Worm (Caenorhabditis elegans) whole organism, midembryonic: ENCODE data around the gene nse-4.

Source experiments
- T22C8.4 ChIP-seq: fragments of 200-800 bp; sonication (Bioruptor generic); IDR thresholded peaks from 2 replicates; pipeline ENCODE4 v1.3.6; 2022; ENCODE audit warnings: missing genetic modification characterization, missing compliant biosample characterization
- cog-1 ChIP-seq: sonication (generic microtip); optimal IDR thresholded peaks from 2 replicates; lab custom pipeline; 2016; ENCODE audit warnings: missing genetic modification characterization, missing compliant biosample characterization
- flt-1 ChIP-seq: fragments of 200-800 bp; sonication (Bioruptor generic); IDR thresholded peaks from 2 replicates; pipeline ENCODE4 v1.3.6; 2022; ENCODE audit warnings: missing genetic modification characterization, missing compliant biosample characterization
- klf-2 ChIP-seq: fragments of 200-800 bp; sonication (Bioruptor generic); conservative IDR thresholded peaks from 2 replicates; pipeline ENCODE4 v1.3.6; 2022; ENCODE audit warnings: missing genetic modification reagents, missing genetic modification characterization, missing compliant biosample characterization
- med-1 ChIP-seq: sonication (generic microtip); optimal IDR thresholded peaks from 2 replicates; lab custom pipeline; 2017; ENCODE audit warnings: missing genetic modification characterization, mild to moderate bottlenecking, missing compliant biosample characterization, antibody characterized with exemption, missing genetic modification reagents; ENCODE audit not compliant: insufficient read depth
- ref-1 ChIP-seq: fragments of 200-800 bp; sonication (Bioruptor generic); conservative IDR thresholded peaks from 2 replicates; pipeline ENCODE4 v1.3.6; 2022; ENCODE audit warnings: missing genetic modification reagents, missing genetic modification characterization, missing compliant biosample characterization
- tab-1 ChIP-seq: fragments of 200-800 bp; sonication (Bioruptor generic); IDR thresholded peaks from 2 replicates; pipeline ENCODE4 v1.3.6; 2022; ENCODE audit warnings: missing genetic modification characterization, missing compliant biosample characterization
- ztf-23 ChIP-seq: fragments of 200-800 bp; sonication (Bioruptor generic); IDR thresholded peaks from 2 replicates; pipeline ENCODE4 v1.3.6; 2022; ENCODE audit warnings: missing genetic modification reagents, missing genetic modification characterization, missing compliant biosample characterization
- ztf-29 ChIP-seq: fragments of 200-800 bp; sonication (Bioruptor generic); IDR thresholded peaks from 2 replicates; pipeline ENCODE4 v1.3.6; 2022; ENCODE audit warnings: missing genetic modification reagents, missing genetic modification characterization, missing compliant biosample characterization

The nse-4 gene

DNA sequence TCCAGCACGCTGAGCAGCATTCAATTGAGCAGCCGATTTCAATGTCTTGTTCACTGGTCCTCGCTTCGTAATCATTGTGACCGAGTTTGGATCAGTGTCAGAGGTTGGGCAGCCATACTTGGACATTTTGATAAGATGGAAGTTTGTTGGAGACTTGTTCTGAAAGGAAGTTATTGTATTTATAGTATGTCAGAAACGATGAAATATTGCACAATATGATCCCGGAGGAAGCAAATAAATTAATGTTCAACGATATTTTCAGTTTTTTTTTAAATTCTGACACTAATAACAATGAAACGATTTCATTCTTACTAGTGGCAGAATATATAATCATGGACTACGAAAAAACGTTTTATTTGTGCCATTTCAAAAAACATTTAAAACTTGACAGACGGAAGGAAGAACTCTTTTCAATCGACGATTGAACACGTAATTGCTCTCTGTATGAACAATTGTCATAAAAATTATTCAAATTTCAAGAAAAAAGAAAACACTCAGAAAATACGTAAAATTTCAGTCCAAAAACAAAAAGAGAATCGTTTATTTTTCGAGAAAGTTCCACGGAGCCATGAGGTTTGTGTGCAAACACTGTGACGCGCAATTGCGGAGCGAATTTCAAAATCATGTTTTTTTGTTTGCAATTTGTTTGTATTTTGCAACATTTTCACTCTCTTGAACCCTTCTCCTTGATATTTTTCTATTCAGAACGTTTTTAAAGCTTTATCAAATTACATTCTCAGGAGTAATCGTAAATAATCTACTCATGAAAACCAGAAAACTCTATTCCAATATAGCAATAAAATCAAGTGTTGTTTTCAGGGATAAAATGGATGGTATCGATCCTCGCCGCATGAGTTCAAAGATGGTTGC lies at the start of gene nse-4, which contains the start of gene mbf-1:
Gene nse-4 (plus strand): TSS at position 820 of the 870 bp plus-strand sequence.
Gene mbf-1 (minus strand): TSS at position 343 of the 870 bp plus-strand sequence.
- no peak for TF ChIP-seq tab-1
- TF ChIP-seq ztf-23 (GFP tag; lab: Robert Waterston, UW), result no peak
- TF ChIP-seq cog-1 (tag; lab: Kevin White, UChicago), result peak; percentile 16
- TF ChIP-seq klf-2, result no peak

DNA sequence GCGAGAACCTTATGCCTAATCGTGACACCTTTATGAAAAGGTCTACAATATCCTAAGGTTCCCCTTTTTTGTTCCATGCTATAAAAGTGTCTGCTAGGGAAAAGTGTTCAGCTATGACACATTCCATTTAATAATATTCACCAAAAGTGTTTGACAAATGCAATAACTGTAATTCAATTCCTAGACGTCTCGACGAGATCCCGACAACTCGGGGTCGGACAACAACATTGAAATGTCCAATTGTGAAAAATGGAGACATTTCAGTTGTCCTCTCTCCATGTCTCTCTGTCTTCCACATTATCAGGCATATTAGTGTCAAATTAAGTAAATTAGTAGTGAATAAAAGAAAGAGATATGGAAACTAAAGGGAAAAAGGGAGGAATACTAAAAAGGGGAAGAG lies 49.2 kb upstream of the nse-4 start:
- TF ChIP-seq ref-1 (GFP tag; lab: Robert Waterston, UW) (no peak), T22C8.4 (GFP tag; lab: Robert Waterston, UW) (no peak), ztf-23 (GFP tag; lab: Robert Waterston, UW) (no peak), klf-2 (no peak), flt-1 (no peak), cog-1 (tag; lab: Kevin White, UChicago) (no peak), ztf-29 (GFP tag; lab: Robert Waterston, UW) (no peak), tab-1 (no peak), med-1 (no peak)

- TF ChIP-seq ztf-23 (GFP tag; lab: Robert Waterston, UW) (no peak), med-1 (no peak), ref-1 (GFP tag; lab: Robert Waterston, UW) (no peak), cog-1 (tag; lab: Kevin White, UChicago) (no peak), tab-1 (no peak), T22C8.4 (GFP tag; lab: Robert Waterston, UW) (no peak), klf-2 (no peak), ztf-29 (GFP tag; lab: Robert Waterston, UW) (no peak), flt-1 (no peak)
Measured at ce11 chrIV:11433709-11434108, 46.9 kb upstream of the nse-4 start.

DNA sequence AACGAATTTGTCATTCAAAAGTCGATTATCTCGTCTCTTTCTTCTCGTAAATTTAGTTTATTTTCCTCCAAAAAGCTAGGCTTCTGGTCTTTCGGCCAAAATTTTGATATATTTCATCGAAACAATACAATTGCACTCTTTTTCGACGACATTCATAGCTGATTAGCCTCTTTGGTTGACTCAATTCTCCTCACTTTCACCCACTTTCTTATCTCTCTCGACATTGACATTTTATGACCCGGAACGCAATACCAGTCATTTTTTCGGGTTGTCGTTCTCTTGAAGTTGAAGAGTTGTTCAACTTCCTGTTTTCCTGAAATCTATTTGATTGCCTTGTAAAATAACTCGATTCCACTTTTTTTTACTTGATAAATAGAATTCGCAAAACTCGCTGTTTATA lies 46.1 kb upstream of the nse-4 start:
- TF ChIP-seq tab-1 (no peak), ztf-23 (GFP tag; lab: Robert Waterston, UW) (no peak), ref-1 (GFP tag; lab: Robert Waterston, UW) (no peak), T22C8.4 (GFP tag; lab: Robert Waterston, UW) (no peak), klf-2 (no peak), flt-1 (no peak), ztf-29 (GFP tag; lab: Robert Waterston, UW) (no peak), cog-1 (tag; lab: Kevin White, UChicago) (no peak), med-1 (no peak)

DNA sequence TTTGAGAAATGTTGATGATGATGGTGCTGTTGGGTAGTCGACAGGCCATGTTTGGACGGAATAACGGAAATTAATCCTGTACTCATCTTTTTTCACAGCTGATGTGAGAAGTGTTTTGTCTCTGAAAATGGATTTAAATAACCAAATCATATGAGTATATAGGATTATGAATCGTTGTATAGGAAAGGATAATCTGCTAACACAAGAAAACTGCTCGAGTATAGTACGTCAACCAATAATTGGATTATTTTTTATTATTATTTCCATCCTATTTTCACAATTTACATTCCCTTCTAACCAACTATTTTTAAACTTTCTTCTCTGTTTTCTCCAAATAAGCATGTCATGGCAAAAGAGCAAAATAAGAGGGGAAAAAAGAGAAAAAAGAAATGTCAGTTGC lies 44.9 kb upstream of the nse-4 start:
- TF ChIP-seq tab-1 (no peak), med-1 (no peak), T22C8.4 (GFP tag; lab: Robert Waterston, UW) (no peak), ztf-23 (GFP tag; lab: Robert Waterston, UW) (no peak), ztf-29 (GFP tag; lab: Robert Waterston, UW) (no peak), flt-1 (no peak), cog-1 (tag; lab: Kevin White, UChicago) (no peak)

DNA sequence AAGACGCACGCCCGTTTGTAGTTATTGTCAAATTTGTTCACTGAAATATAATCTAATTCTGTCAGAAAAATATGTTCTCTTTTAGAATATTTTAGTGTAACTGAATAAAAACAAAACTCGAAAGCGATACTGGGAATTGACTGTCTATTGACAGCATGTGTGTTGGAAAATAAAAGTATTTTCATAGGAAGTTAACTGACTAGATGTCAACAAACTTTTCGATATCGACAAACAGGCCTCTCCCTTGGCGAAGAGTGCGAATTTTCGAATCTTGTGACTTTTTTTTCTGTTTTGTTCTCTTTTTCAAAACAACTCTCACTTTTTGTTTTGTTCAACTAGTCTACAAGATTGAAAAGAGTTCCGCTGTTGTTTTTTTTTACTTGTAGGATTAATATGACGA lies 42.4 kb upstream of the nse-4 start:
- no peak for TF ChIP-seq tab-1
- TF ChIP-seq flt-1, result no peak
- no peak for TF ChIP-seq cog-1 (tag; lab: Kevin White, UChicago)
- no peak for TF ChIP-seq med-1
- no peak for TF ChIP-seq ztf-29 (GFP tag; lab: Robert Waterston, UW)
- TF ChIP-seq T22C8.4 (GFP tag; lab: Robert Waterston, UW), result no peak
- TF ChIP-seq ref-1 (GFP tag; lab: Robert Waterston, UW), result no peak
- no peak for TF ChIP-seq ztf-23 (GFP tag; lab: Robert Waterston, UW)
- TF ChIP-seq klf-2, result no peak

ce11 chrIV:11452928-11453327 lies 27.7 kb upstream of the nse-4 start:
- no peak for TF ChIP-seq T22C8.4 (GFP tag; lab: Robert Waterston, UW)
- TF ChIP-seq med-1, result no peak
- no peak for TF ChIP-seq cog-1 (tag; lab: Kevin White, UChicago)
- no peak for TF ChIP-seq ztf-23 (GFP tag; lab: Robert Waterston, UW)

- TF ChIP-seq klf-2 (no peak), ztf-23 (GFP tag; lab: Robert Waterston, UW) (no peak), T22C8.4 (GFP tag; lab: Robert Waterston, UW) (no peak), ref-1 (GFP tag; lab: Robert Waterston, UW) (no peak), cog-1 (tag; lab: Kevin White, UChicago) (no peak), ztf-29 (GFP tag; lab: Robert Waterston, UW) (no peak), flt-1 (no peak)
Measured at ce11 chrIV:11455824-11456223, 24.8 kb upstream of the nse-4 start.

ce11 chrIV:11458700-11459263 lies 21.9 kb upstream of the nse-4 start:
- no peak for TF ChIP-seq klf-2
- TF ChIP-seq T22C8.4 (GFP tag; lab: Robert Waterston, UW), result no peak
- TF ChIP-seq flt-1, result no peak
- TF ChIP-seq ref-1 (GFP tag; lab: Robert Waterston, UW), result no peak
- no peak for TF ChIP-seq tab-1
- no peak for TF ChIP-seq ztf-23 (GFP tag; lab: Robert Waterston, UW)
- TF ChIP-seq cog-1 (tag; lab: Kevin White, UChicago), result no peak
- no peak for TF ChIP-seq ztf-29 (GFP tag; lab: Robert Waterston, UW)
- TF ChIP-seq med-1, result no peak

DNA sequence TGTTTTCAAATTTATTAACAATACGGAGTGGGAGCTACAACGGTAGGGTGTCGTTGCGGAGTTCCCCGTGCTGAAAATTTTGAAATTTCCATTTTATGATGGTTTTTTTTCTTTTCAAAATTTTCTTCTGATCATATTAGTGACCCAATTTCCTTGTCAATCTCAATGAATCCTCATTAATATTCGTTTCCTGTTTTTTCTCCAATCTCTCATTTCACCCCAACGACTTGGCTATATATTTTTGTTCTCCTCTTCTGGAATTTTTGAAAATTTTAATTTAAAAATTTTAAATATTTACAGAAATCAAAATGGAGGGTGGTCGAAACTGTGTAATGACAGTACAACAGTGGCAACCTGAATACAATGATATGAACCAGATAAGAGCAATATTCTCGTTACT lies 21.0 kb upstream of the nse-4 start, which contains the start of gene npr-3:
Gene npr-3 (plus strand): TSS at position 301 of the 400 bp plus-strand sequence.
- TF ChIP-seq T22C8.4 (GFP tag; lab: Robert Waterston, UW) (no peak), ztf-29 (GFP tag; lab: Robert Waterston, UW) (no peak), med-1 (no peak), flt-1 (no peak), ref-1 (GFP tag; lab: Robert Waterston, UW) (no peak), ztf-23 (GFP tag; lab: Robert Waterston, UW) (no peak), klf-2 (no peak), tab-1 (no peak), cog-1 (tag; lab: Kevin White, UChicago) (no peak)
